Fruit fly (Drosophila melanogaster) Kc167 (cell line): Measurements from ENCODE around the gene Amnionless.

Experiments used
- Myc ChIP-seq: fragments of >200 bp; optimal IDR thresholded peaks from 2 replicates; lab custom pipeline; 2017; ENCODE audit warnings: missing external identifiers
- ttk ChIP-seq: sonication (Bioruptor generic); optimal IDR thresholded peaks from 2 replicates; lab custom pipeline; 2017; ENCODE audit warnings: missing external identifiers

DNA sequence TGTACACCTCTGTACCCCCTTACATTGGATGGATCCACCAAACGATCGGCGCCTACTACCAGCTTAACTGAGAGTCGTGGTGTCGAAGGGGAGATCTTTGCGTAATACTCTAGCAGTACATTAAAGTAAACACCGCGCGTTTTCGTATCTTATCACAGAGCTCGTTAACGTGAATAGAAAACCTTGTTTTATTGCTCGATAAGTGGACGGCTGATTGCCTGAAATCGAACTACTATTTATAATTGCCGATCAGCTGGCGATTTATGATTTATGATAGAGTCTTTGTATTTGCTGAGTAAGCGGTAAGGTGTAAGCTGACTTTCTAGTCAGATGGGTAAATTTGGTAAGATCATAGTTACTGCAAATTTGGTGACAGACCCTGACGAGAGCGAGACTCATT, 34.0 kb upstream of the Amnionless start:
- TF ChIP-seq ttk: no peak
- TF ChIP-seq Myc (lab: Kevin White, UChicago): no peak
